In the genomic region with DNA sequence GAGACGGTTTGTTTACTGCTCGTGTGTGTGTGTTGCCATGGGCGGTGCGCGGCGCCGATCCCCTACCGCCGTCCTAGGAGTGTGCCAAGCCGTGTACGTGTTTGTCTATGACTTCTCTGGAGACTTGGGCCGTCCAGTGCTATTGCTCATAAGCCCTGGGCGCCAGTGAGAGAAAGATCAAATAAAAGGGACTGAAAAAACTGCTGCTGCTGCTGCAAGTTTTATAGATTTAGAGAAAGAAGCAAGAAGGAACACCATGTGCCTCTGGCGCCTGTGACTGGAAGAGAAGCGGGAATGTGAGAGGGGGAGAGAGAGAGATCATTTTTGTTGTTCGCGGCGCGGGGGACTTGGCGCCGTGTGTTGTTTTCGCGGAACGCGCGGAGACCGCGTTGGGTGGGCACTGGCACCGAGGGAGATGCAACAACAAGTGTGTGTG, we compare ENCODE assay signal across 7 worm cellular contexts.
TF ChIP-seq lines count a peak whose summit lies in the region.

No protein-coding gene starts in this region.

TF ChIP-seq in whole organism, L1 larva, 84 proteins besides CTCF, POLR2A, EP300 and RAD21 (continues in another document):
- TF ChIP-seq ztf-11 (tag; optimal IDR thresholded peaks at IDR 0.05; lab: Kevin White, UChicago) (peak in 1 of 2 experiments; percentile 10), swsn-7 (tag; optimal IDR thresholded peaks at IDR 0.05; lab: Kevin White, UChicago) (peak; percentile 5), egl-27 (tag; optimal IDR thresholded peaks at IDR 0.05; lab: Kevin White, UChicago) (peak in 1 of 2 experiments; percentile 8), pax-3 (tag; optimal IDR thresholded peaks at IDR 0.05; lab: Kevin White, UChicago) (no peak), grh-1 (GFP tag; IDR thresholded peaks at IDR 0.05; lab: Robert Waterston, UW) (no peak), nhr-47 (tag; optimal IDR thresholded peaks at IDR 0.05; lab: Kevin White, UChicago) (peak; percentile 40), snu-23 (GFP tag; optimal IDR thresholded peaks at IDR 0.05; lab: Kevin White, UChicago) (no peak), nhr-71 (tag; optimal IDR thresholded peaks at IDR 0.05; lab: Kevin White, UChicago) (peak; percentile 36), fkh-8 (tag; optimal IDR thresholded peaks at IDR 0.05; lab: Kevin White, UChicago) (peak; percentile 75), tbx-2 (tag; optimal IDR thresholded peaks at IDR 0.05; lab: Kevin White, UChicago) (peak; percentile 53), nhr-12 (tag; optimal IDR thresholded peaks at IDR 0.05; lab: Kevin White, UChicago) (no peak), hlh-4 (tag; optimal IDR thresholded peaks at IDR 0.05; lab: Kevin White, UChicago) (no peak)

TF ChIP-seq in whole organism, L2 larva, 48 proteins besides CTCF, POLR2A, EP300 and RAD21 (continues in another document):
- peak; percentile 82 for TF ChIP-seq F13H6.1 (tag; optimal IDR thresholded peaks at IDR 0.05; lab: Kevin White, UChicago)
- TF ChIP-seq ZK546.5 (tag; optimal IDR thresholded peaks at IDR 0.05; lab: Kevin White, UChicago): no peak
- TF ChIP-seq Y55F3AM.14 (GFP tag; optimal IDR thresholded peaks at IDR 0.05; lab: Kevin White, UChicago): peak; percentile 14
- no peak for TF ChIP-seq sem-4 (tag; optimal IDR thresholded peaks at IDR 0.05; lab: Kevin White, UChicago)
- no peak for TF ChIP-seq nhr-237 (tag; optimal IDR thresholded peaks at IDR 0.05; lab: Kevin White, UChicago)
- no peak for TF ChIP-seq nhr-23 (tag; optimal IDR thresholded peaks at IDR 0.05; lab: Kevin White, UChicago)
- peak; percentile 13 for TF ChIP-seq lin-11 (tag; optimal IDR thresholded peaks at IDR 0.05; lab: Kevin White, UChicago)
- peak; percentile 12 for TF ChIP-seq sma-9 (GFP tag; optimal IDR thresholded peaks at IDR 0.05; lab: Kevin White, UChicago)
- no peak for TF ChIP-seq sma-9 (tag; optimal IDR thresholded peaks at IDR 0.05; lab: Kevin White, UChicago)
- no peak for TF ChIP-seq skn-1 (tag; optimal IDR thresholded peaks at IDR 0.05; lab: Kevin White, UChicago)
- no peak for TF ChIP-seq R02D3.7 (tag; optimal IDR thresholded peaks at IDR 0.05; lab: Kevin White, UChicago)
- no peak for TF ChIP-seq ztf-4 (tag; optimal IDR thresholded peaks at IDR 0.05; lab: Kevin White, UChicago)
- TF ChIP-seq mbf-1 (tag; optimal IDR thresholded peaks at IDR 0.05; lab: Kevin White, UChicago): no peak

TF ChIP-seq in whole organism, L3 larva, 47 proteins besides CTCF, POLR2A, EP300 and RAD21 (continues in another document):
- TF ChIP-seq nfya-1 (tag; optimal IDR thresholded peaks at IDR 0.05; lab: Kevin White, UChicago; ENCODE audit: insufficient read depth) (peak; percentile 24), fkh-10 (GFP tag; optimal IDR thresholded peaks at IDR 0.05; lab: Kevin White, UChicago) (no peak), nhr-23 (tag; optimal IDR thresholded peaks at IDR 0.05; lab: Kevin White, UChicago) (no peak), hmg-11 (tag; optimal IDR thresholded peaks at IDR 0.05; lab: Kevin White, UChicago) (peak; percentile 36), aly-2 (tag; optimal IDR thresholded peaks at IDR 0.05; lab: Kevin White, UChicago) (no peak), fos-1 (tag; optimal IDR thresholded peaks at IDR 0.05; lab: Kevin White, UChicago) (no peak), nhr-43 (tag; optimal IDR thresholded peaks at IDR 0.05; lab: Kevin White, UChicago; ENCODE audit: poor library complexity, severe bottlenecking) (no peak), pha-4 (tag; optimal IDR thresholded peaks at IDR 0.05; lab: Kevin White, UChicago) (peak; percentile 88), sea-2 (GFP tag; optimal IDR thresholded peaks at IDR 0.05; lab: Kevin White, UChicago) (no peak), egl-5 (tag; optimal IDR thresholded peaks at IDR 0.05; lab: Kevin White, UChicago) (peak; percentile 60), lsy-12 (tag; optimal IDR thresholded peaks at IDR 0.05; lab: Kevin White, UChicago) (peak; percentile 10), snpc-4 (tag; optimal IDR thresholded peaks at IDR 0.05; lab: Kevin White, UChicago) (peak; percentile 14)

TF ChIP-seq in whole organism, L4 larva, 104 proteins besides CTCF, POLR2A, EP300 and RAD21 (continues in another document):
- TF ChIP-seq lsy-2 (tag; optimal IDR thresholded peaks at IDR 0.05; lab: Kevin White, UChicago) (peak in 1 of 2 experiments; percentile 18), set-16 (GFP tag; IDR thresholded peaks at IDR 0.05; lab: Robert Waterston, UW) (peak; percentile 72), nhr-11 (tag; optimal IDR thresholded peaks at IDR 0.05; lab: Kevin White, UChicago) (peak; percentile 39), T20F7.1 (GFP tag; optimal IDR thresholded peaks at IDR 0.05; lab: Kevin White, UChicago) (no peak), rbr-2 (tag; optimal IDR thresholded peaks at IDR 0.05; lab: Kevin White, UChicago) (peak; percentile 76), mdl-1 (tag; optimal IDR thresholded peaks at IDR 0.05; lab: Kevin White, UChicago) (peak; percentile 75 to 86), arid-1 (GFP tag; conservative IDR thresholded peaks at IDR 0.05; lab: Robert Waterston, UW) (no peak), dmd-6 (GFP tag; IDR thresholded peaks at IDR 0.05; lab: Robert Waterston, UW) (peak; percentile 39), F37D6.2 (tag; optimal IDR thresholded peaks at IDR 0.05; lab: Kevin White, UChicago) (peak; percentile 31), madf-9 (GFP tag; conservative IDR thresholded peaks at IDR 0.05; lab: Robert Waterston, UW) (peak; percentile 86), snpc-4 (tag; optimal IDR thresholded peaks at IDR 0.05; lab: Kevin White, UChicago) (no peak), snpc-1.2 (GFP tag; IDR thresholded peaks at IDR 0.05; lab: Robert Waterston, UW) (no peak), hlh-30 (tag; optimal IDR thresholded peaks at IDR 0.05; lab: Kevin White, UChicago; ENCODE audit: insufficient read depth) (peak; percentile 66)

TF ChIP-seq in whole organism, late embryonic, 69 proteins besides CTCF, POLR2A, EP300 and RAD21:
- peak; percentile 41 for TF ChIP-seq ceh-18 (tag; optimal IDR thresholded peaks at IDR 0.05; lab: Kevin White, UChicago)
- peak; percentile 7 for TF ChIP-seq sdc-2 (tag; optimal IDR thresholded peaks at IDR 0.05; lab: Kevin White, UChicago)
- peak; percentile 58 for TF ChIP-seq hlh-6 (tag; optimal IDR thresholded peaks at IDR 0.05; lab: Kevin White, UChicago)
- no peak for TF ChIP-seq F13H6.1 (tag; optimal IDR thresholded peaks at IDR 0.05; lab: Kevin White, UChicago)
- peak; percentile 4 for TF ChIP-seq C08G9.2 (tag; optimal IDR thresholded peaks at IDR 0.05; lab: Kevin White, UChicago)
- TF ChIP-seq tbx-2 (tag; optimal IDR thresholded peaks at IDR 0.05; lab: Kevin White, UChicago): peak; percentile 5

TF ChIP-seq in whole organism, mixed stage, embryonic, 35 proteins besides CTCF, POLR2A, EP300 and RAD21:
- TF ChIP-seq hlh-1 (tag; optimal IDR thresholded peaks at IDR 0.05; lab: Kevin White, UChicago): no peak
- TF ChIP-seq unc-120 (tag; optimal IDR thresholded peaks at IDR 0.05; lab: Kevin White, UChicago; ENCODE audit: poor library complexity, severe bottlenecking): peak; percentile 25

TF ChIP-seq in whole organism, young adult, 124 proteins besides CTCF, POLR2A, EP300 and RAD21:
- TF ChIP-seq C06A6.2 (GFP tag; conservative IDR thresholded peaks at IDR 0.05; lab: Robert Waterston, UW) (no peak), madf-6 (GFP tag; IDR thresholded peaks at IDR 0.05; lab: Robert Waterston, UW) (peak; percentile 68; the same call in 1 of the 2 replicates), dox-1 (GFP tag; IDR thresholded peaks at IDR 0.05; lab: Robert Waterston, UW) (peak; percentile 46; the same call in 1 of the 2 replicates), F52B5.7 (tag; optimal IDR thresholded peaks at IDR 0.05; lab: Kevin White, UChicago) (peak; percentile 19), nhr-120 (GFP tag; IDR thresholded peaks at IDR 0.05; lab: Robert Waterston, UW) (0 out of 2 replicates have a peak, but pooled peaks have one; percentile 15), K12H6.12 (tag; optimal IDR thresholded peaks at IDR 0.05; lab: Kevin White, UChicago) (peak; percentile 80), F49E8.2 (tag; optimal IDR thresholded peaks at IDR 0.05; lab: Kevin White, UChicago; ENCODE audit: insufficient read depth) (no peak), cebp-1 (GFP tag; IDR thresholded peaks at IDR 0.05; lab: Robert Waterston, UW) (no peak), cebp-1 (tag; optimal IDR thresholded peaks at IDR 0.05; lab: Kevin White, UChicago) (peak; percentile 30), madf-8 (GFP tag; conservative IDR thresholded peaks at IDR 0.05; lab: Robert Waterston, UW) (peak; percentile 38; the same call in 1 of the 2 replicates), attf-5 (GFP tag; optimal IDR thresholded peaks at IDR 0.05; lab: Kevin White, UChicago) (peak; percentile 11), repo-1 (tag; optimal IDR thresholded peaks at IDR 0.05; lab: Kevin White, UChicago) (no peak), efl-1 (GFP tag; optimal IDR thresholded peaks at IDR 0.05; lab: Kevin White, UChicago) (peak; percentile 65), hrde-1 (tag; optimal IDR thresholded peaks at IDR 0.05; lab: Kevin White, UChicago; ENCODE audit: borderline replicate concordance) (no peak), lin-26 (GFP tag; IDR thresholded peaks at IDR 0.05; lab: Robert Waterston, UW) (peak; percentile 32; the same call in 1 of the 2 replicates), egrh-3 (GFP tag; IDR thresholded peaks at IDR 0.05; lab: Robert Waterston, UW) (peak; percentile 50; the same call in 1 of the 2 replicates), lin-54 (GFP tag; optimal IDR thresholded peaks at IDR 0.05; lab: Kevin White, UChicago) (peak; percentile 2), F57C9.4 (tag; optimal IDR thresholded peaks at IDR 0.05; lab: Kevin White, UChicago) (no peak), zfh-2 (GFP tag; conservative IDR thresholded peaks at IDR 0.05; lab: Robert Waterston, UW) (peak; percentile 95), hmg-1.2 (GFP tag; IDR thresholded peaks at IDR 0.05; lab: Robert Waterston, UW) (peak; percentile 32; the same call in 1 of the 2 replicates)
